Worm (Caenorhabditis elegans): Measurements from ENCODE around the gene cdh-3.

cdh-3 gene

DNA sequence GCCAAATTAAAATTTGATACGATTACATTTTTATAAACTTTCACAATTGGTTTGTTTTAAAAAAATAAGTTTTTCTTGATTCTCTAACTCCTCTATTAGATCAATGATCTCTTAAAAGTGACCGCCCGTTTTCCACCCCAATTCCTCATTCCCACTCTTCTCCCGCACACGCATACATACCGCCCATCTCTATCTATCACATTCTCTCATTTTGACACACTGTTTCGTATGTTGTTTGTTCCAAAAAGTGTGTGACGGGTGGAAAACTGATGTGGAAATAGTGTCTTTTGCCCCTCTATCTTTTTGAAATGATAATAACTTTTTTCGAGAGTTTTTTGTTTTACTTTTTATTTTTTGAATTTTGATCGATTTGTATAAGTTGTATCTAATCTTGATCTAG lies 35.9 kb downstream of the cdh-3 start (continued):
- TF ChIP-seq ceh-32 (tag; optimal IDR thresholded peaks at IDR 0.05; ENCODE audit: poor library complexity) (no peak), nhr-76 (tag; optimal IDR thresholded peaks at IDR 0.05) (peak; percentile 73), daf-16 (GFP tag; optimal IDR thresholded peaks at IDR 0.05) (peak; percentile 6 to 57), daf-16 (tag; optimal IDR thresholded peaks at IDR 0.05) (peak; percentile 82)

DNA sequence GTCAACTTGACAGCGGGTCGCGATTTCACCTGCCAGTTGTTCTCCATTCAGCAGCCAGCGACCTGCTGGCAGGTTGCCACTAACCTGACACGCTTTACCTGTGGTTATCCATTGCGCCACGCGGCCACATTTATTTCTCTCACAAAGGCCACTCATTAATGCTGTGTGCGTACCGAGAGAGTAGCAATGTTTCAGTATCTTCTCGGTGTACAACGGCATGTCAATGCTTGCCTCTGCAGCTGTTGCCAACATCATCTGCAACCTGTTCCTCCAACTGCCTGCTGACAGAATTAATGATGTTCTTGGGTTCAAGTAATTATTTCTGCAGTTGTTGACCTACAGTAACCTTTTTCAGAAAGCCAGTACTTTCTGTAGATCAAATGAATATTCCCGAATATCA lies 37.7 kb downstream of the cdh-3 start:
- 0 out of 2 replicates have a peak, but pooled peaks have one; percentile 10 for TF ChIP-seq hmg-1.1 (GFP tag; IDR thresholded peaks at IDR 0.05)
- no peak for TF ChIP-seq hlh-30 (tag; optimal IDR thresholded peaks at IDR 0.05; ENCODE audit: insufficient read depth)
- peak; percentile 44; the same call in 1 of the 2 replicates for TF ChIP-seq set-16 (GFP tag; IDR thresholded peaks at IDR 0.05)
- no peak for TF ChIP-seq lin-29 (GFP tag; IDR thresholded peaks at IDR 0.05)

DNA sequence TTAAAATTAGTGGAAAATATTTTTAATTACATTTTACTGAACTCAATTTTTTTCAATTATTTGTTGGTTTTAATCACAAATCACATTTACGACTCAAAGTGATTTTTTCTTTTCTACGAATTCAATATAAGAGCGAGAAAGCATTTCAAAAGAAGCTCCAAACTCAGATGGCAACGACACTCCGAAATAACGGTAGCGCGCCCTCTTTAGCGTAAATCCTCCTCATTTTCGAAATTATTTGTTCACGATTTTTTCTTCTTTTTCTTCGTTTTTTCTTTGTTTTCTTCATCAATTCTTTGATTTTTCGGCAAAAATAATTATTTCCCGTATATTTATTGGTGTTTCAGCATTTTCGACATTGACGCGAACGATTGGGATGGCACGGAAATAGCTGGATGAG lies 39.1 kb downstream of the cdh-3 start:
- TF ChIP-seq Y48G9A.11 (GFP tag; IDR thresholded peaks at IDR 0.05) = peak; percentile 97

DNA sequence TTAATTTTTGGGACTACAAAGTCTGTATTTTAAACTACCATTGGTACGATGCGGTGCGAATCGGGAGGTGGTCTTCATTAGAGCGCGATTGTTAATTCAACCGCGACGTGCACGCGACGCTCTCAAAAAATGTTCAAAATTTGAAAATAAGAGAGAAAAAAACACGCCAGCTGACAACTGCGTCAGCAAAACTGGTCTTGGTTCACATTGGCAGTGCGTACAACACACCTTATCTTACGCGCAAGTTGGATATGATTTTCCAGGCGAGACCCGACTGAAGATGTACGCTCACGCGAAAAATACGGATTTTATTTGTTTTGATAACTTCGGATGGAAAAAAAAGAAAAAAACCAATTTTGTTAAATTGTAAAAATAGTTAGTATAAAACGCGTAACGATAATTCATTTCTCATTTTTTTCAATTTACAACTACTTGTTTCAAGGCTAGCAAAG lies 42.3 kb downstream of the cdh-3 start, which contains the start of gene C03B8.3:
Gene C03B8.3, plus strand, starts transcription at position 402 of the 452 bp plus-strand sequence.
- TF ChIP-seq aly-2 (tag; optimal IDR thresholded peaks at IDR 0.05) (no peak), nhr-102 (tag; optimal IDR thresholded peaks at IDR 0.05) (no peak), ceh-62 (tag; optimal IDR thresholded peaks at IDR 0.05) (no peak), lsy-2 (tag; optimal IDR thresholded peaks at IDR 0.05) (peak in 1 of 2 experiments; percentile 28), lim-7 (GFP tag; IDR thresholded peaks at IDR 0.05) (no peak), nhr-42 (GFP tag; IDR thresholded peaks at IDR 0.05) (no peak), hlh-11 (tag; optimal IDR thresholded peaks at IDR 0.05) (no peak), hmg-1.1 (GFP tag; IDR thresholded peaks at IDR 0.05) (0 out of 2 replicates have a peak, but pooled peaks have one; percentile 11), mdl-1 (tag; optimal IDR thresholded peaks at IDR 0.05) (no peak), zag-1 (tag; optimal IDR thresholded peaks at IDR 0.05) (no peak), F37D6.2 (tag; optimal IDR thresholded peaks at IDR 0.05) (no peak), Y48G9A.11 (GFP tag; IDR thresholded peaks at IDR 0.05) (no peak; the same call in 1 of the 2 replicates), mes-2 (tag; optimal IDR thresholded peaks at IDR 0.05; ENCODE audit: poor library complexity, severe bottlenecking) (peak; percentile 54), F49E8.2 (tag; optimal IDR thresholded peaks at IDR 0.05; ENCODE audit: borderline replicate concordance) (no peak), arid-1 (GFP tag; conservative IDR thresholded peaks at IDR 0.05) (0 out of 2 replicates have a peak, but pooled peaks have one; percentile 24), ces-1 (GFP tag; optimal IDR thresholded peaks at IDR 0.05) (no peak), lin-13 (GFP tag; optimal IDR thresholded peaks at IDR 0.05) (peak; percentile 77), ztf-11 (tag; optimal IDR thresholded peaks at IDR 0.05) (no peak), egl-27 (tag; optimal IDR thresholded peaks at IDR 0.05) (no peak)

DNA sequence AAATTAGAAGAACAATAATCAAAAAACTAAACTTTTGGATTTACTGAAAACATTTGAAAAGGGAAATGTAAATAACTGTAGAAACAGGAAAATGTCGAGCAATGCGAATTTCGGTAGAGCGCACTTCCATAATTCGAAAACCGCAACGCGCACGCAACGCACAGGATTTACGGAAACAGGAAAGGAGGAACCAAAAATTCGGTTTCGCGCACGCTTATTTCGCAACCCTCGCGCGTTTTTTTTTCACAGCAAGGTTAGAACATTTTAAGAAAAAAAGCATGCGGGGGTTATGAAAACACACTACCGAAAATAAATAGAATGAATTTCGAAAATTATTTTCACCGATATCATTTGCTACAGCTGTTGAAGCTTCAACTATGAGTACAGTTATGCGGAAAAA lies 42.8 kb downstream of the cdh-3 start:
- no peak for TF ChIP-seq F10B5.3 (tag; optimal IDR thresholded peaks at IDR 0.05)
- no peak for TF ChIP-seq php-3 (GFP tag; IDR thresholded peaks at IDR 0.05)
- TF ChIP-seq lin-38 (GFP tag; IDR thresholded peaks at IDR 0.05) = no peak
- no peak for TF ChIP-seq duxl-1 (tag; optimal IDR thresholded peaks at IDR 0.05; ENCODE audit: poor library complexity)
- no peak for TF ChIP-seq zag-1 (tag; optimal IDR thresholded peaks at IDR 0.05)
- TF ChIP-seq unc-39 (tag; optimal IDR thresholded peaks at IDR 0.05) = no peak

DNA sequence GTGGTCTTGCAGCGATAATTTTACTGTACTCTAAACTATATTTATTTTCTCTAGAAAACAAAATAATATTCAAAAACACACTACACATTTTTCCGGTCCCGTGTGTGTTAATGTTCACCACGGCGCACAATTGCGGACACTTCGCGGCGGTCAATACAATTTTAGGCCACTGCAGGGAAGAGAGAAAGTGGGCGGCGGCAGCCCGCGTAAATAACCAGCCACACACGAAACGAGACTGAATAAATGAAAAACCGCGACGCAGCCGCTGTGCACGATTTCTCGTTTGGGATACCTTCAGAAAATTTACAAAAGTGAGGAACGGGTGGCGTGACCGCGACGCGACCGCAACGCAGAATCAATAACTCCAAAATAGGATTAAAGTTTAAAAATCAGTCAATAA lies 43.3 kb downstream of the cdh-3 start:
- peak; percentile 46 for TF ChIP-seq rbr-2 (tag; optimal IDR thresholded peaks at IDR 0.05)
- TF ChIP-seq mxl-3 (GFP tag; optimal IDR thresholded peaks at IDR 0.05) = peak; percentile 56
- TF ChIP-seq nhr-42 (GFP tag; IDR thresholded peaks at IDR 0.05) = no peak
- peak; percentile 71 for TF ChIP-seq mes-2 (tag; optimal IDR thresholded peaks at IDR 0.05; ENCODE audit: poor library complexity, severe bottlenecking)
- peak; percentile 34; the same call in 1 of the 2 replicates for TF ChIP-seq lin-38 (GFP tag; IDR thresholded peaks at IDR 0.05)
- TF ChIP-seq lin-13 (GFP tag; optimal IDR thresholded peaks at IDR 0.05) = peak; percentile 94
- TF ChIP-seq mep-1 (tag; optimal IDR thresholded peaks at IDR 0.05) = peak; percentile 60
- TF ChIP-seq T26A8.4 (GFP tag; IDR thresholded peaks at IDR 0.05) = no peak
- TF ChIP-seq nhr-41 (GFP tag; IDR thresholded peaks at IDR 0.05) = no peak
- peak; percentile 45 for TF ChIP-seq dve-1 (tag; optimal IDR thresholded peaks at IDR 0.05; ENCODE audit: insufficient read depth)
- TF ChIP-seq zfp-3 (GFP tag; conservative IDR thresholded peaks at IDR 0.05) = no peak
- peak; percentile 43 for TF ChIP-seq hlh-11 (tag; optimal IDR thresholded peaks at IDR 0.05)
- no peak for TF ChIP-seq Y75B8A.6 (GFP tag; IDR thresholded peaks at IDR 0.05)
- peak; percentile 76 for TF ChIP-seq hlh-30 (tag; optimal IDR thresholded peaks at IDR 0.05; ENCODE audit: insufficient read depth)
- 0 out of 2 replicates have a peak, but pooled peaks have one; percentile 29 for TF ChIP-seq vab-7 (GFP tag; IDR thresholded peaks at IDR 0.05)
- TF ChIP-seq egl-43 (GFP tag; IDR thresholded peaks at IDR 0.05) = peak; percentile 70
